Fruit fly (Drosophila melanogaster): Measurements from ENCODE around the gene CG31086.

Gene CG31086

DNA sequence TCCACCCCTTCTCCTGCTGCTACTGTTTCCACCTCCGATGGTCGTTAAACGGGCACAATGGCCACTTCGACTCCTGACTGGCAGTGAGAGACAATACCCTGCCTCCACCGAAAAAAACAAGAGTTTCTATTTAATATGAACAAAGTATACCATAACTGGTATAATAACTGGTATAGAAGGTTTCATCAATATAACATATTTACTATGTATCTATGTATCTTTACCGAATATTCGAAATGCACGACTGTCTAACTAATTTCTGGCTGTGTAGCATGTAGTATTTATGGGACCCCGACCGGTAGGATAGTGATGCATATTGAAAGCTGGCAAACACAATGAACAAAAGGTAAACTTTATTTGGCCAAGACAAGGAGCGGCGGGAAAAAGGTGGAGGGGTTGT lies 3.1 kb upstream of the CG31086 start (continued):
- TF ChIP-seq CG13296 (GFP tag; optimal IDR thresholded peaks at IDR 0.05) (peak; percentile 12), peb (GFP tag; IDR thresholded peaks at IDR 0.05) (no peak), D19B (GFP tag; optimal IDR thresholded peaks at IDR 0.05) (no peak), Ravus (GFP tag; IDR thresholded peaks at IDR 0.05) (no peak), dm (GFP tag; optimal IDR thresholded peaks at IDR 0.05) (no peak), CG14050 (GFP tag; IDR thresholded peaks at IDR 0.05) (no peak), CG10654 (GFP tag; optimal IDR thresholded peaks at IDR 0.05) (no peak), gsb-n (tag; optimal IDR thresholded peaks at IDR 0.05) (no peak), CG13894 (tag; optimal IDR thresholded peaks at IDR 0.05) (peak; percentile 42), slbo (GFP tag; IDR thresholded peaks at IDR 0.05) (peak; percentile 15; the same call in 1 of the 2 replicates), eyg (GFP tag; optimal IDR thresholded peaks at IDR 0.05) (no peak), CG5953 (GFP tag; IDR thresholded peaks at IDR 0.05) (no peak), Vsx1 (GFP tag; optimal IDR thresholded peaks at IDR 0.05) (no peak), amos (GFP tag; IDR thresholded peaks at IDR 0.05; ENCODE audit: partially characterized antibody) (no peak), gem (tag; optimal IDR thresholded peaks at IDR 0.05) (peak; percentile 31), HLH3B (GFP tag; IDR thresholded peaks at IDR 0.05) (no peak), bab2 (GFP tag; optimal IDR thresholded peaks at IDR 0.05) (peak; percentile 12), bsh (GFP tag; optimal IDR thresholded peaks at IDR 0.05) (no peak), CG2129 (GFP tag; IDR thresholded peaks at IDR 0.05; ENCODE audit: partially characterized antibody) (no peak), CG18599 (GFP tag; optimal IDR thresholded peaks at IDR 0.05) (peak; percentile 77), NK7.1 (GFP tag; optimal IDR thresholded peaks at IDR 0.05) (no peak), Kr (GFP tag; optimal IDR thresholded peaks at IDR 0.05) (no peak), Dip3 (GFP tag; optimal IDR thresholded peaks at IDR 0.05) (no peak), CG2678 (tag; optimal IDR thresholded peaks at IDR 0.05) (peak; percentile 39), CG34422 (GFP tag; IDR thresholded peaks at IDR 0.05) (no peak), Mad (GFP tag; optimal IDR thresholded peaks at IDR 0.05) (no peak), CG14441 (GFP tag; IDR thresholded peaks at IDR 0.05) (no peak), Dek (tag; optimal IDR thresholded peaks at IDR 0.05) (no peak), CG7556 (GFP tag; optimal IDR thresholded peaks at IDR 0.05) (peak; percentile 17), crp (GFP tag; optimal IDR thresholded peaks at IDR 0.05) (no peak), CG15514 (GFP tag; optimal IDR thresholded peaks at IDR 0.05) (peak; percentile 21), Hsf (GFP tag; optimal IDR thresholded peaks at IDR 0.05) (no peak), CG1529 (GFP tag; optimal IDR thresholded peaks at IDR 0.05) (no peak), kni (GFP tag; optimal IDR thresholded peaks at IDR 0.05) (no peak), caup (GFP tag; optimal IDR thresholded peaks at IDR 0.05; ENCODE audit: severe bottlenecking) (peak; percentile 1), CG33213 (GFP tag; optimal IDR thresholded peaks at IDR 0.05) (no peak), CG4730 (GFP tag; IDR thresholded peaks at IDR 0.05) (no peak), CG7786 (GFP tag; optimal IDR thresholded peaks at IDR 0.05) (no peak), Bgb (GFP tag; IDR thresholded peaks at IDR 0.05; ENCODE audit: partially characterized antibody) (no peak), abd-A (tag; optimal IDR thresholded peaks at IDR 0.05) (peak; percentile 48), lmd (GFP tag; IDR thresholded peaks at IDR 0.05) (peak; percentile 38; the same call in 1 of the 2 replicates), exex (tag; optimal IDR thresholded peaks at IDR 0.05) (no peak), wek (GFP tag; optimal IDR thresholded peaks at IDR 0.05) (no peak), CG13624 (GFP tag; optimal IDR thresholded peaks at IDR 0.05) (no peak), Fer1 (GFP tag; optimal IDR thresholded peaks at IDR 0.05) (peak; percentile 45), lab (GFP tag; optimal IDR thresholded peaks at IDR 0.05) (peak; percentile 67), Meics (GFP tag; optimal IDR thresholded peaks at IDR 0.05) (peak; percentile 17), Myb (GFP tag; optimal IDR thresholded peaks at IDR 0.05) (no peak), ranshi (GFP tag; IDR thresholded peaks at IDR 0.05) (0 out of 2 replicates have a peak, but pooled peaks have one; percentile 20), CG12769 (tag; optimal IDR thresholded peaks at IDR 0.05) (peak; percentile 29)
